Worm (Caenorhabditis elegans) whole organism, L1 larva: ENCODE results near the gene lnkn-1.

Experiments used
- C04F5.9 ChIP-seq: sonication (generic microtip); optimal IDR thresholded peaks from 2 replicates; lab custom pipeline; 2016; ENCODE audit warnings: missing genetic modification characterization, missing compliant biosample characterization
- C16A3.4 ChIP-seq: fragments of 150-350 bp; optimal IDR thresholded peaks from 2 replicates; lab custom pipeline; 2014; ENCODE audit warnings: missing biosample characterization, missing genetic modification characterization
- F16B12.6 ChIP-seq: fragments of 150-350 bp; optimal IDR thresholded peaks from 2 replicates; lab custom pipeline; 2014; ENCODE audit warnings: missing biosample characterization, missing genetic modification characterization
- aly-2 ChIP-seq: fragments of 150-350 bp; optimal IDR thresholded peaks from 2 replicates; lab custom pipeline; 2014; ENCODE audit warnings: missing biosample characterization, missing genetic modification characterization
- ama-1 ChIP-seq: fragments of 150-350 bp; optimal IDR thresholded peaks from 2 replicates; lab custom pipeline; 2014
- blmp-1 ChIP-seq: fragments of 150-350 bp; optimal IDR thresholded peaks from 2 replicates; lab custom pipeline; 2014; ENCODE audit warnings: missing biosample characterization, missing genetic modification characterization
- ceh-63 ChIP-seq: fragments of 200-800 bp; sonication (Bioruptor generic); optimal IDR thresholded peaks from 2 replicates; lab custom pipeline; 2018; ENCODE audit warnings: mild to moderate bottlenecking, missing genetic modification characterization, missing compliant biosample characterization
- ceh-8 ChIP-seq: fragments of 200-800 bp; sonication (Bioruptor generic); optimal IDR thresholded peaks from 2 replicates; lab custom pipeline; 2018; ENCODE audit warnings: mild to moderate bottlenecking, missing genetic modification characterization, moderate library complexity, missing compliant biosample characterization
- ceh-88 ChIP-seq: fragments of 200-800 bp; sonication (Bioruptor generic); IDR thresholded peaks from 2 replicates; pipeline ENCODE4 v1.3.6; 2022; ENCODE audit warnings: missing genetic modification characterization, missing compliant biosample characterization
- ceh-90 ChIP-seq: sonication (generic microtip); optimal IDR thresholded peaks from 2 replicates; lab custom pipeline; 2016; ENCODE audit warnings: missing genetic modification characterization, missing compliant biosample characterization
- ces-1 ChIP-seq: fragments of 150-350 bp; optimal IDR thresholded peaks from 2 replicates; lab custom pipeline; 2014; ENCODE audit warnings: missing biosample characterization, missing genetic modification reagents, missing genetic modification characterization
- elt-2 ChIP-seq: sonication (generic microtip); optimal IDR thresholded peaks from 2 replicates; lab custom pipeline; 2016; ENCODE audit warnings: missing genetic modification characterization, mild to moderate bottlenecking, inconsistent platforms, missing compliant biosample characterization, missing genetic modification reagents
- elt-3 ChIP-seq, 6 experiments: fragments of 150-350 bp in 1 of 6; sonication (generic microtip); optimal IDR thresholded peaks; 2 replicates each; lab custom pipeline; 2017 to 2018; ENCODE audit warnings: missing biosample characterization in 6 of 6, missing genetic modification characterization in 6 of 6, inconsistent platforms in 1 of 6
- ets-5 ChIP-seq: fragments of 200-800 bp; sonication (Bioruptor generic); IDR thresholded peaks from 2 replicates; pipeline ENCODE4 v1.3.6; 2022; ENCODE audit warnings: missing genetic modification characterization, missing compliant biosample characterization
- fkh-10 ChIP-seq: sonication (generic microtip); optimal IDR thresholded peaks from 2 replicates; lab custom pipeline; 2017; ENCODE audit warnings: missing biosample characterization, missing genetic modification reagents, missing genetic modification characterization
- fos-1 ChIP-seq: fragments of 150-350 bp; optimal IDR thresholded peaks from 2 replicates; lab custom pipeline; 2014; ENCODE audit warnings: missing biosample characterization, missing genetic modification characterization
- grh-1 ChIP-seq: fragments of 200-800 bp; sonication (Bioruptor generic); IDR thresholded peaks from 2 replicates; pipeline ENCODE4 v1.3.6; 2022; ENCODE audit warnings: missing genetic modification reagents, missing genetic modification characterization, missing compliant biosample characterization
- hlh-4 ChIP-seq: sonication (generic microtip); optimal IDR thresholded peaks from 2 replicates; lab custom pipeline; 2016; ENCODE audit warnings: mild to moderate bottlenecking, missing genetic modification characterization, missing compliant biosample characterization
- hpl-2 ChIP-seq: fragments of 150-350 bp; optimal IDR thresholded peaks from 2 replicates; lab custom pipeline; 2014; ENCODE audit warnings: missing biosample characterization, missing genetic modification reagents, missing genetic modification characterization
- irx-1 ChIP-seq: sonication (generic microtip); optimal IDR thresholded peaks from 2 replicates; lab custom pipeline; 2016; ENCODE audit warnings: missing genetic modification characterization, missing compliant biosample characterization
- jun-1 ChIP-seq: fragments of 150-350 bp; optimal IDR thresholded peaks from 2 replicates; lab custom pipeline; 2014; ENCODE audit warnings: missing biosample characterization, missing genetic modification reagents, missing genetic modification characterization
- lin-13 ChIP-seq: fragments of 150-350 bp; optimal IDR thresholded peaks from 2 replicates; lab custom pipeline; 2014; ENCODE audit warnings: missing biosample characterization, missing genetic modification reagents, missing genetic modification characterization
- lin-14 ChIP-seq: fragments of 200-800 bp; sonication (Bioruptor generic); optimal IDR thresholded peaks from 2 replicates; lab custom pipeline; 2018; ENCODE audit warnings: mild to moderate bottlenecking, missing genetic modification characterization, moderate library complexity, missing compliant biosample characterization
- lin-35 ChIP-seq, 2 experiments: fragments of 150-350 bp; optimal IDR thresholded peaks; 2 replicates each; lab custom pipeline; 2014; ENCODE audit warnings: missing biosample characterization in 2 of 2, missing genetic modification characterization in 2 of 2, missing genetic modification reagents in 2 of 2
- lir-3 ChIP-seq: sonication (generic microtip); optimal IDR thresholded peaks from 2 replicates; lab custom pipeline; 2016; ENCODE audit warnings: mild to moderate bottlenecking, missing genetic modification characterization, moderate library complexity, missing compliant biosample characterization; ENCODE audit not compliant: poor library complexity
- lsy-2 ChIP-seq, 2 experiments: fragments of 150-350 bp; optimal IDR thresholded peaks; 2 replicates each; lab custom pipeline; 2014; ENCODE audit warnings: missing biosample characterization in 2 of 2, missing genetic modification characterization in 2 of 2
- mab-9 ChIP-seq: fragments of 200-800 bp; sonication (Bioruptor generic); IDR thresholded peaks from 2 replicates; pipeline ENCODE4 v1.3.6; 2022; ENCODE audit warnings: missing genetic modification reagents, missing genetic modification characterization, missing compliant biosample characterization
- mdl-1 ChIP-seq, 2 experiments: fragments of 150-350 bp; optimal IDR thresholded peaks; 2 replicates each; lab custom pipeline; 2014 to 2017; ENCODE audit warnings: missing biosample characterization in 2 of 2, missing genetic modification characterization in 2 of 2, inconsistent platforms in 1 of 2
- mef-2 ChIP-seq: fragments of 150-350 bp; optimal IDR thresholded peaks from 2 replicates; lab custom pipeline; 2014; ENCODE audit warnings: missing biosample characterization, missing genetic modification characterization
- nhr-12 ChIP-seq: sonication (generic microtip); optimal IDR thresholded peaks from 2 replicates; lab custom pipeline; 2017; ENCODE audit warnings: missing biosample characterization, missing genetic modification characterization
- nhr-20 ChIP-seq: sonication (generic microtip); optimal IDR thresholded peaks from 2 replicates; lab custom pipeline; 2016; ENCODE audit warnings: mild to moderate bottlenecking, missing genetic modification characterization, missing compliant biosample characterization
- nhr-237 ChIP-seq: fragments of 150-350 bp; optimal IDR thresholded peaks from 2 replicates; lab custom pipeline; 2014; ENCODE audit warnings: missing biosample characterization, missing genetic modification characterization
- nhr-28 ChIP-seq: fragments of 150-350 bp; optimal IDR thresholded peaks from 2 replicates; lab custom pipeline; 2014; ENCODE audit warnings: missing biosample characterization, missing genetic modification characterization
- nhr-71 ChIP-seq: sonication (generic microtip); optimal IDR thresholded peaks from 2 replicates; lab custom pipeline; 2016; ENCODE audit warnings: mild to moderate bottlenecking, missing genetic modification characterization, moderate library complexity, missing compliant biosample characterization
- nhr-76 ChIP-seq: sonication (generic microtip); optimal IDR thresholded peaks from 2 replicates; lab custom pipeline; 2017; ENCODE audit warnings: missing biosample characterization, missing genetic modification characterization
- nhr-85 ChIP-seq: sonication (generic microtip); peaks from one replicate; lab custom pipeline; 2016; ENCODE audit warnings: missing genetic modification characterization, inconsistent platforms, missing compliant biosample characterization
- nhr-90 ChIP-seq: sonication (generic microtip); optimal IDR thresholded peaks from 2 replicates; lab custom pipeline; 2016; ENCODE audit warnings: mild to moderate bottlenecking, missing genetic modification characterization, missing compliant biosample characterization; ENCODE audit not compliant: poor library complexity
- pag-3 ChIP-seq: sonication (generic microtip); optimal IDR thresholded peaks from 2 replicates; lab custom pipeline; 2017; ENCODE audit warnings: missing genetic modification characterization, mild to moderate bottlenecking, missing compliant biosample characterization, antibody characterized with exemption, borderline replicate concordance; ENCODE audit not compliant: insufficient read depth
- pqm-1 ChIP-seq: sonication (generic microtip); optimal IDR thresholded peaks from 3 replicates; lab custom pipeline; 2017; ENCODE audit warnings: missing biosample characterization, missing genetic modification characterization
- skn-1 ChIP-seq: fragments of 150-350 bp; optimal IDR thresholded peaks from 2 replicates; lab custom pipeline; 2014; ENCODE audit warnings: missing biosample characterization, missing genetic modification characterization
- snpc-4 ChIP-seq: fragments of 150-350 bp; optimal IDR thresholded peaks from 2 replicates; lab custom pipeline; 2014; ENCODE audit warnings: missing biosample characterization, missing genetic modification characterization
- snu-23 ChIP-seq: sonication (generic microtip); optimal IDR thresholded peaks from 2 replicates; lab custom pipeline; 2016; ENCODE audit warnings: missing genetic modification characterization, missing compliant biosample characterization
- sptf-1 ChIP-seq: fragments of 150-350 bp; optimal IDR thresholded peaks from 2 replicates; lab custom pipeline; 2014; ENCODE audit warnings: missing biosample characterization, missing genetic modification characterization
- sup-37 ChIP-seq: fragments of 200-800 bp; sonication (Bioruptor generic); optimal IDR thresholded peaks from 2 replicates; lab custom pipeline; 2018; ENCODE audit warnings: mild to moderate bottlenecking, missing genetic modification characterization, missing compliant biosample characterization
- swsn-7 ChIP-seq: sonication (generic microtip); optimal IDR thresholded peaks from 2 replicates; lab custom pipeline; 2016; ENCODE audit warnings: missing genetic modification characterization, missing compliant biosample characterization
- tlp-1 ChIP-seq: fragments of 150-350 bp; optimal IDR thresholded peaks from 2 replicates; lab custom pipeline; 2014; ENCODE audit warnings: missing biosample characterization, missing genetic modification characterization
- unc-130 ChIP-seq: fragments of 150-350 bp; optimal IDR thresholded peaks from 2 replicates; lab custom pipeline; 2017; ENCODE audit warnings: missing biosample characterization, missing genetic modification characterization, inconsistent platforms
- unc-62 ChIP-seq: fragments of 150-350 bp; optimal IDR thresholded peaks from 2 replicates; lab custom pipeline; 2014; ENCODE audit warnings: missing biosample characterization, missing genetic modification reagents, missing genetic modification characterization
- vab-15 ChIP-seq: sonication (generic microtip); optimal IDR thresholded peaks from 2 replicates; lab custom pipeline; 2017; ENCODE audit warnings: missing genotype, mild to moderate bottlenecking, missing genetic modification characterization, missing compliant biosample characterization
- xbp-1 ChIP-seq: sonication (generic microtip); optimal IDR thresholded peaks from 2 replicates; lab custom pipeline; 2016; ENCODE audit warnings: missing genetic modification characterization, missing compliant biosample characterization
- zag-1 ChIP-seq: fragments of 150-350 bp; optimal IDR thresholded peaks from 2 replicates; lab custom pipeline; 2014; ENCODE audit warnings: missing biosample characterization, missing genetic modification characterization
- zip-4 ChIP-seq: fragments of 200-800 bp; sonication (Bioruptor generic); optimal IDR thresholded peaks from 2 replicates; lab custom pipeline; 2018; ENCODE audit warnings: mild to moderate bottlenecking, missing genetic modification characterization, moderate library complexity, missing compliant biosample characterization
- ztf-4 ChIP-seq: fragments of 150-350 bp; optimal IDR thresholded peaks from 2 replicates; lab custom pipeline; 2014; ENCODE audit warnings: missing biosample characterization, missing genetic modification characterization

Gene lnkn-1

DNA sequence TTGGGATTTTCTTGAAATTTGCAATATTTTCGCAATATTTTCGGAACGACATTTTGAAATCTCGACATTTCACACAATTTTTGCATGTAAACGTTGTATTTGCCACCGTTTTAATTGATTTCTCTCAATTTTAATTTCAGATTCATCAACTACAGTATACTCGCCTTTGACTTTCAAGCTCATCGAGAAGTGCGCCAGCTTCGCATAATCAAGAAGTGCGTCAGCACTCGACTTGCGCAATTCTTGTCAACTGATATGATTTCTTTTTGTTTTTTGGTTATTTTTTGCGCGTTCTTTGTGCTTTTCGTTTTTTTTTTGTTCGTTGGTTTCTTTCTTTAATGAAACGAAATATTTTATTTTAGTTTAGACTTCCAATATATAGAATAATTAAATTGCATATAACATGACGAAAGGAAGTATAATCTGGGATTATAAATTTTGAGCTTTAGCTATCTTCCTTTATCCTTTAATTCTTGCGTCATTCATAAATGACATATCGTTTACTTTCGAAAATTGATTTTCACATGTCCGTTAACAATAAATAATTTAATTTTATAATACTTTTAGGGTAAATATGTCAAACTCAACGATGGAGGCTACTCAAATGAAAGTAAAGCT lies 2.7 kb upstream of the lnkn-1 start, which contains the start of gene famh-136:
Gene famh-136 (plus strand): TSS at position 568 of the 618 bp plus-strand sequence.
- TF ChIP-seq ceh-63 (no peak), C16A3.4 (tag; lab: Kevin White, UChicago) (peak; percentile 88), snpc-4 (tag; lab: Kevin White, UChicago) (peak; percentile 74), nhr-28 (no peak), sup-37 (GFP tag; lab: Kevin White, UChicago) (peak; percentile 25), mef-2 (tag; lab: Kevin White, UChicago) (no peak), ets-5 (GFP tag; lab: Robert Waterston, UW) (no peak), mdl-1 (tag; optimal IDR thresholded peaks at IDR 0.05; lab: Kevin White, UChicago) (peak in 1 of 2 experiments; percentile 79), hpl-2 (GFP tag; lab: Kevin White, UChicago) (peak; percentile 56), blmp-1 (tag; lab: Kevin White, UChicago) (peak; percentile 82), lir-3 (peak; percentile 45), ces-1 (no peak), skn-1 (tag; lab: Kevin White, UChicago) (peak; percentile 74), F16B12.6 (peak; percentile 61), hlh-4 (tag; lab: Kevin White, UChicago) (no peak), pqm-1 (tag; lab: Kevin White, UChicago) (no peak), swsn-7 (tag; lab: Kevin White, UChicago) (peak; percentile 87), irx-1 (tag; lab: Kevin White, UChicago) (peak; percentile 63), fkh-10 (GFP tag; lab: Kevin White, UChicago) (peak; percentile 42), zag-1 (tag; lab: Kevin White, UChicago) (no peak), mab-9 (GFP tag; lab: Robert Waterston, UW) (peak; percentile 39; the same call in 1 of the 2 replicates), lin-13 (GFP tag; lab: Kevin White, UChicago) (peak; percentile 68), nhr-90 (tag; lab: Kevin White, UChicago) (peak; percentile 90), nhr-12 (no peak), ztf-4 (tag; lab: Kevin White, UChicago) (peak; percentile 71), ceh-90 (tag; lab: Kevin White, UChicago) (no peak), snu-23 (GFP tag; lab: Kevin White, UChicago) (peak; percentile 93), ceh-88 (GFP tag; lab: Robert Waterston, UW) (no peak), jun-1 (tag; lab: Kevin White, UChicago) (peak; percentile 75), nhr-237 (tag; lab: Kevin White, UChicago) (peak; percentile 13), lin-14 (GFP tag; lab: Kevin White, UChicago) (peak; percentile 84), nhr-20 (peak; percentile 96), xbp-1 (tag; lab: Kevin White, UChicago) (peak; percentile 79), lsy-2 (tag; optimal IDR thresholded peaks at IDR 0.05; lab: Kevin White, UChicago) (peak; percentile 90 to 94), elt-2 (tag; lab: Kevin White, UChicago) (peak; percentile 64), nhr-71 (tag; lab: Kevin White, UChicago) (peak; percentile 92), ceh-8 (GFP tag; lab: Kevin White, UChicago) (no peak), pag-3 (peak; percentile 39), unc-130 (tag; lab: Kevin White, UChicago) (peak; percentile 94), unc-62 (GFP tag; lab: Kevin White, UChicago) (no peak), sptf-1 (no peak), ama-1 (no peak), vab-15 (tag; lab: Kevin White, UChicago) (no peak), C04F5.9 (tag; lab: Kevin White, UChicago) (peak; percentile 93), tlp-1 (tag; lab: Kevin White, UChicago) (no peak), zip-4 (GFP tag; lab: Kevin White, UChicago) (peak; percentile 42), fos-1 (tag; lab: Kevin White, UChicago) (peak; percentile 43), elt-3 (tag; optimal IDR thresholded peaks at IDR 0.05; lab: Kevin White, UChicago) (peak in 2 of 6 experiments; percentile 84 to 88), grh-1 (GFP tag; lab: Robert Waterston, UW) (no peak; the same call in 1 of the 2 replicates), nhr-85 (tag; lab: Kevin White, UChicago) (peak; percentile 89), nhr-76 (no peak), lin-35 (GFP tag; optimal IDR thresholded peaks at IDR 0.05; lab: Kevin White, UChicago) (peak; percentile 81 to 92), aly-2 (tag; lab: Kevin White, UChicago) (peak; percentile 58)
